Fruit fly (Drosophila melanogaster) whole organism, embryonic: ENCODE results near the gene Spase25.

Experiments
- BEAF-32 ChIP-seq: fragments of 200-800 bp; sonication (Bioruptor generic); optimal IDR thresholded peaks from 3 replicates; lab custom pipeline; 2017; ENCODE audit warnings: missing biosample characterization, missing genetic modification characterization, mild to moderate bottlenecking, moderate library complexity, missing genetic modification reagents
- CG1024 ChIP-seq: fragments of 200-800 bp; sonication (Bioruptor generic); IDR thresholded peaks from 2 replicates; pipeline ENCODE4 v1.3.6; 2022; ENCODE audit warnings: missing biosample characterization, missing genetic modification characterization
- CG10431 ChIP-seq: fragments of 200-800 bp; sonication (Bioruptor generic); optimal IDR thresholded peaks from 3 replicates; lab custom pipeline; 2018; ENCODE audit warnings: missing biosample characterization, mild to moderate bottlenecking, missing genetic modification characterization
- CG13287 ChIP-seq: fragments of 200-800 bp; sonication (Bioruptor generic); IDR thresholded peaks from 2 replicates; pipeline ENCODE4 v1.3.6; 2022; ENCODE audit warnings: missing biosample characterization, missing genetic modification characterization; ENCODE audit not compliant: partially characterized antibody
- CG16813 ChIP-seq: fragments of 200-800 bp; sonication (Bioruptor generic); IDR thresholded peaks from 3 replicates; pipeline ENCODE4 v1.3.6; 2022; ENCODE audit warnings: missing biosample characterization, missing genetic modification characterization; ENCODE audit not compliant: partially characterized antibody
- CG17612 ChIP-seq: fragments of 200-800 bp; sonication (Bioruptor generic); IDR thresholded peaks from 2 replicates; pipeline ENCODE4 v1.3.6; 2022; ENCODE audit warnings: missing biosample characterization, missing genetic modification characterization
- CG1792 ChIP-seq: fragments of 200-800 bp; sonication (Bioruptor generic); optimal IDR thresholded peaks from 2 replicates; lab custom pipeline; 2016; ENCODE audit warnings: missing biosample characterization, missing genetic modification characterization
- CG18599 ChIP-seq: fragments of 200-800 bp; sonication (Bioruptor generic); optimal IDR thresholded peaks from 3 replicates; lab custom pipeline; 2017; ENCODE audit warnings: missing biosample characterization, missing genetic modification characterization, mild to moderate bottlenecking, moderate library complexity, missing genetic modification reagents
- CG2116 ChIP-seq: fragments of 200-800 bp; sonication (Bioruptor generic); optimal IDR thresholded peaks from 3 replicates; lab custom pipeline; 2018; ENCODE audit warnings: missing biosample characterization, mild to moderate bottlenecking, missing genetic modification characterization
- CG2120 ChIP-seq: fragments of 200-800 bp; sonication (Bioruptor generic); optimal IDR thresholded peaks from 3 replicates; lab custom pipeline; 2016; ENCODE audit warnings: missing biosample characterization, missing genetic modification characterization
- CG31224 ChIP-seq: fragments of 200-800 bp; sonication (Bioruptor generic); IDR thresholded peaks from 2 replicates; pipeline ENCODE4 v1.3.6; 2022; ENCODE audit warnings: missing biosample characterization, missing genetic modification characterization
- CG32532 ChIP-seq: fragments of 200-800 bp; sonication (Bioruptor generic); IDR thresholded peaks from 2 replicates; pipeline ENCODE4 v1.3.6; 2022; ENCODE audit warnings: missing biosample characterization, missing genetic modification characterization
- CG32772 ChIP-seq: fragments of 200-800 bp; sonication (Bioruptor generic); IDR thresholded peaks from 2 replicates; pipeline ENCODE4 v1.3.6; 2022; ENCODE audit warnings: missing biosample characterization, missing genetic modification characterization
- CG3726 ChIP-seq: fragments of 200-800 bp; sonication (Bioruptor generic); IDR thresholded peaks from 3 replicates; pipeline ENCODE4, ENCODE4 v1.3.6; 2022; ENCODE audit warnings: missing biosample characterization, missing genetic modification characterization
- CG3838 ChIP-seq: fragments of 200-800 bp; sonication (Bioruptor generic); optimal IDR thresholded peaks from 3 replicates; lab custom pipeline; 2016; ENCODE audit warnings: missing biosample characterization, missing genetic modification characterization
- CG4617 ChIP-seq: fragments of 200-800 bp; sonication (Bioruptor generic); optimal IDR thresholded peaks from 3 replicates; lab custom pipeline; 2016; ENCODE audit warnings: missing biosample characterization, missing genetic modification characterization, borderline replicate concordance
- CG6689 ChIP-seq: fragments of 200-800 bp; sonication (Bioruptor generic); IDR thresholded peaks from 2 replicates; pipeline ENCODE4 v1.3.6; 2022; ENCODE audit warnings: missing biosample characterization, missing genetic modification characterization
- CG7271 ChIP-seq: fragments of 200-800 bp; sonication (Bioruptor generic); optimal IDR thresholded peaks from 2 replicates; lab custom pipeline; 2018; ENCODE audit warnings: missing biosample characterization, mild to moderate bottlenecking, missing genetic modification characterization, moderate library complexity
- CG7556 ChIP-seq: fragments of 200-800 bp; sonication (Bioruptor generic); optimal IDR thresholded peaks from 2 replicates; lab custom pipeline; 2017; ENCODE audit warnings: missing biosample characterization, mild to moderate bottlenecking, missing genetic modification characterization
- CG9215 ChIP-seq: fragments of 200-800 bp; sonication (Bioruptor generic); IDR thresholded peaks from 2 replicates; pipeline ENCODE4 v1.3.6; 2022; ENCODE audit warnings: missing biosample characterization, missing genetic modification characterization
- CG9727 ChIP-seq: fragments of 200-800 bp; sonication (Bioruptor generic); optimal IDR thresholded peaks from 3 replicates; lab custom pipeline; 2017; ENCODE audit warnings: missing biosample characterization, mild to moderate bottlenecking, missing genetic modification characterization
- CG9797 ChIP-seq: fragments of 200-800 bp; sonication (Bioruptor generic); optimal IDR thresholded peaks from 3 replicates; lab custom pipeline; 2018; ENCODE audit warnings: missing biosample characterization, mild to moderate bottlenecking, missing genetic modification characterization
- CHES-1-like ChIP-seq: fragments of 200-800 bp; sonication (Bioruptor generic); optimal IDR thresholded peaks from 2 replicates; lab custom pipeline; 2016; ENCODE audit warnings: missing biosample characterization, missing genetic modification characterization
- Dek ChIP-seq: fragments of 200-800 bp; sonication (Bioruptor generic); optimal IDR thresholded peaks from 3 replicates; lab custom pipeline; 2019; ENCODE audit warnings: missing biosample characterization, mild to moderate bottlenecking, missing genetic modification characterization, moderate library complexity
- Dll ChIP-seq: fragments of 200-800 bp; sonication (Bioruptor generic); IDR thresholded peaks from 4 replicates; pipeline ENCODE4 v1.3.6; 2022; ENCODE audit warnings: missing biosample characterization, missing genetic modification characterization; ENCODE audit not compliant: partially characterized antibody
- Elba2 ChIP-seq: fragments of 200-800 bp; sonication (Bioruptor generic); optimal IDR thresholded peaks from 3 replicates; lab custom pipeline; 2016; ENCODE audit warnings: missing biosample characterization, missing genetic modification characterization
- GATAe ChIP-seq: fragments of 200-800 bp; sonication (Bioruptor generic); conservative IDR thresholded peaks from 2 replicates; pipeline ENCODE4 v1.3.6; 2022; ENCODE audit warnings: missing biosample characterization, missing genetic modification characterization
- Med ChIP-seq: fragments of 200-800 bp; sonication (Bioruptor generic); peaks from one replicate; lab custom pipeline; 2016; ENCODE audit warnings: missing biosample characterization, missing genetic modification characterization, mild to moderate bottlenecking, inconsistent platforms, moderate library complexity
- Neu2 ChIP-seq: fragments of 200-800 bp; sonication (Bioruptor generic); optimal IDR thresholded peaks from 3 replicates; lab custom pipeline; 2016; ENCODE audit warnings: missing biosample characterization, missing genetic modification characterization, borderline replicate concordance
- Nf-YC ChIP-seq: fragments of 200-800 bp; optimal IDR thresholded peaks from 3 replicates; lab custom pipeline; 2019; ENCODE audit warnings: missing biosample characterization, mild to moderate bottlenecking, missing genetic modification characterization, moderate library complexity
- Pdp1 ChIP-seq, 2 experiments: fragments of 200-800 bp; sonication (Bioruptor generic); optimal IDR thresholded peaks; 3 replicates each; lab custom pipeline; 2016; ENCODE audit warnings: missing biosample characterization in 2 of 2, missing genetic modification characterization in 2 of 2, mild to moderate bottlenecking in 1 of 2, moderate library complexity in 1 of 2
- Sry-β ChIP-seq: fragments of 200-800 bp; sonication (Bioruptor generic); optimal IDR thresholded peaks from 2 replicates; lab custom pipeline; 2018; ENCODE audit warnings: missing biosample characterization, mild to moderate bottlenecking, missing genetic modification characterization, moderate library complexity
- chinmo ChIP-seq: fragments of 200-800 bp; sonication (Bioruptor generic); IDR thresholded peaks from 4 replicates; pipeline ENCODE4 v1.3.6; 2022; ENCODE audit warnings: missing biosample characterization, missing genetic modification characterization; ENCODE audit not compliant: partially characterized antibody
- crp ChIP-seq, 2 experiments: fragments of 200-800 bp; sonication (Bioruptor generic); optimal IDR thresholded peaks; 2 replicates in 1 of 2; 3 replicates in 1 of 2; lab custom pipeline; 2017; ENCODE audit warnings: missing biosample characterization in 2 of 2, missing genetic modification characterization in 2 of 2, mild to moderate bottlenecking in 1 of 2, moderate library complexity in 1 of 2
- eyg ChIP-seq: fragments of 200-800 bp; sonication (Bioruptor generic); optimal IDR thresholded peaks from 3 replicates; lab custom pipeline; 2016; ENCODE audit warnings: missing biosample characterization, missing genetic modification characterization
- grau ChIP-seq: fragments of 200-800 bp; optimal IDR thresholded peaks from 3 replicates; lab custom pipeline; 2019; ENCODE audit warnings: missing biosample characterization, mild to moderate bottlenecking, missing genetic modification characterization, moderate library complexity
- h ChIP-seq: fragments of >200 bp; optimal IDR thresholded peaks from 2 replicates; lab custom pipeline; 2017
- hb ChIP-seq: fragments of 200-800 bp; sonication (Bioruptor generic); IDR thresholded peaks from 3 replicates; pipeline ENCODE4 v1.3.6; 2022; ENCODE audit warnings: missing biosample characterization, missing genetic modification characterization; ENCODE audit not compliant: partially characterized antibody
- jigr1 ChIP-seq: fragments of 200-800 bp; sonication (Bioruptor generic); IDR thresholded peaks from 3 replicates; pipeline ENCODE4 v1.3.6; 2022; ENCODE audit warnings: missing biosample characterization, missing genetic modification characterization
- jing ChIP-seq: fragments of 200-800 bp; sonication (Bioruptor generic); optimal IDR thresholded peaks from 2 replicates; lab custom pipeline; 2018; ENCODE audit warnings: missing biosample characterization, mild to moderate bottlenecking, missing genetic modification characterization
- kni ChIP-seq: fragments of 200-800 bp; sonication (Bioruptor generic); optimal IDR thresholded peaks from 3 replicates; lab custom pipeline; 2017; ENCODE audit warnings: mild to moderate bottlenecking, missing biosample characterization, missing genetic modification reagents, missing genetic modification characterization
- lab ChIP-seq: fragments of 200-800 bp; sonication (Bioruptor generic); optimal IDR thresholded peaks from 3 replicates; lab custom pipeline; 2017; ENCODE audit warnings: missing biosample characterization, missing genetic modification characterization, mild to moderate bottlenecking, moderate library complexity, missing genetic modification reagents
- pfk ChIP-seq: fragments of 200-800 bp; sonication (Bioruptor generic); optimal IDR thresholded peaks from 2 replicates; lab custom pipeline; 2018; ENCODE audit warnings: missing biosample characterization, mild to moderate bottlenecking, missing genetic modification characterization, moderate library complexity
- sima ChIP-seq: fragments of 200-800 bp; sonication (Bioruptor generic); optimal IDR thresholded peaks from 2 replicates; lab custom pipeline; 2016; ENCODE audit warnings: missing biosample characterization, missing genetic modification characterization
- sob ChIP-seq: fragments of 200-800 bp; sonication (Bioruptor generic); IDR thresholded peaks from 2 replicates; pipeline ENCODE4 v1.3.6; 2022; ENCODE audit warnings: missing biosample characterization, missing genetic modification characterization
- toy ChIP-seq: fragments of 200-800 bp; sonication (Bioruptor generic); IDR thresholded peaks from 2 replicates; pipeline ENCODE4 v1.3.6; 2022; ENCODE audit warnings: missing biosample characterization, missing genetic modification characterization
- tup ChIP-seq: fragments of 200-800 bp; sonication (Bioruptor generic); optimal IDR thresholded peaks from 2 replicates; lab custom pipeline; 2016; ENCODE audit warnings: missing biosample characterization, mild to moderate bottlenecking, missing genetic modification characterization, moderate library complexity
- twi ChIP-seq: fragments of 200-800 bp; optimal IDR thresholded peaks from 2 replicates; lab custom pipeline; 2019; ENCODE audit warnings: missing biosample characterization, mild to moderate bottlenecking, missing genetic modification characterization, moderate library complexity

Spase25 gene

DNA sequence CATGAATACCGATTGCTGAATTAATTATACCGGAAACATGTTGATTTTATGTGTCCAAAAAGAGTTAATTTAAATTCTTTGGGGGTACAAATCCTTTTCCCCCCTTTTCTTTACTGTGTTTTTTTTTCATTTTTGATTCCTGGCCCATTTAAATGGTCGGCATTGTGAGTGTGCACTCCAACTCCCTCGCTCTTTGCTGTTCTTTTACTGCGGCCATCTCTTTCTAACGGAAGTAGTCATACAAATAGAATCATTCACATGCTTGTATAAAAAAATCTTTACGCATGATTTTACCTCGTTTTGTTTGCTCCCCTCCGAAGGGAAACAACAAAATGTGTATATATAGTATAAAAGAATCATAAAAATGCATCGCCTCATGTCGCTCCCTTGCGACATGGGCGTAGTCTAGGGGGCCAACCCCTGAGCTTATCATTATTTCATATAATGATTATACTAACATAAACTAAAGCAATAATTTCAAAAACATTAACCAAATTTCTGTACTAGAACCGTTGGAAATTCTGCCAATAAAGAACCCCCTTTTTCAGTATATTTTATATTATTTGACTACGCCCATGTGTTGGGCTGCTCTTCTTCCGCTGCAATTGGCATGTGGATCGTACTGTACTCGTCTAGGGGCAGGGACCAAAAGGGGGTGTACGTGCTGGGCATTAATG, 43.1 kb downstream of the Spase25 start (continued):
- TF ChIP-seq Nf-YC (tag; lab: Kevin White, UChicago) (peak; percentile 17), CG17612 (GFP tag; lab: Robert Waterston, UW) (peak; percentile 39; the same call in 1 of the 2 replicates), chinmo (GFP tag; lab: Robert Waterston, UW) (no peak), CG9727 (GFP tag; lab: Kevin White, UChicago) (peak; percentile 81), Sry-β (GFP tag; lab: Kevin White, UChicago) (peak; percentile 44), Dek (peak; percentile 24), CG1792 (GFP tag; lab: Kevin White, UChicago) (no peak), Med (peak; percentile 88), crp (GFP tag; optimal IDR thresholded peaks at IDR 0.05; lab: Kevin White, UChicago) (no peak), h (lab: Kevin White, UChicago) (no peak), CG13287 (GFP tag; lab: Robert Waterston, UW) (no peak), toy (0 out of 2 replicates have a peak, but pooled peaks have one; percentile 29), Dll (GFP tag; lab: Robert Waterston, UW) (no peak), CG7271 (tag; lab: Kevin White, UChicago) (no peak), BEAF-32 (GFP tag; lab: Kevin White, UChicago) (no peak), jing (GFP tag; lab: Kevin White, UChicago) (peak; percentile 64), twi (tag; lab: Kevin White, UChicago) (peak; percentile 85), CHES-1-like (GFP tag; lab: Kevin White, UChicago) (no peak), CG31224 (GFP tag; lab: Robert Waterston, UW) (0 out of 2 replicates have a peak, but pooled peaks have one; percentile 25), CG3838 (peak; percentile 25), CG1024 (GFP tag; lab: Robert Waterston, UW) (peak; percentile 75), GATAe (GFP tag; lab: Robert Waterston, UW) (no peak), Neu2 (GFP tag; lab: Kevin White, UChicago) (no peak), tup (GFP tag; lab: Kevin White, UChicago) (no peak), Pdp1 (GFP tag; optimal IDR thresholded peaks at IDR 0.05; lab: Kevin White, UChicago) (peak; percentile 6 to 54), CG32772 (GFP tag; lab: Robert Waterston, UW) (peak; percentile 77), CG2116 (peak; percentile 31), pfk (GFP tag; lab: Kevin White, UChicago) (no peak), CG7556 (peak; percentile 70), CG9215 (peak; percentile 43; the same call in 1 of the 2 replicates), kni (GFP tag; lab: Kevin White, UChicago) (peak; percentile 84), sima (no peak), eyg (no peak), CG10431 (peak; percentile 80), CG6689 (GFP tag; lab: Robert Waterston, UW) (peak; percentile 80), CG32532 (peak; percentile 38; the same call in 1 of the 2 replicates), hb (GFP tag; lab: Robert Waterston, UW) (no peak), CG3726 (peak; percentile 77; the same call in 2 of the 3 replicates), sob (GFP tag; lab: Robert Waterston, UW) (peak; percentile 70), CG4617 (GFP tag; lab: Kevin White, UChicago) (no peak), CG9797 (GFP tag; lab: Kevin White, UChicago) (peak; percentile 5), CG2120 (peak; percentile 8), lab (GFP tag; lab: Kevin White, UChicago) (peak; percentile 61), jigr1 (GFP tag; lab: Robert Waterston, UW) (0 out of 3 replicates have a peak, but pooled peaks have one; percentile 26), grau (tag; lab: Kevin White, UChicago) (peak; percentile 82), CG16813 (GFP tag; lab: Robert Waterston, UW) (no peak), Elba2 (GFP tag; lab: Kevin White, UChicago) (no peak), CG18599 (GFP tag; lab: Kevin White, UChicago) (peak; percentile 53)
